Worm (Caenorhabditis elegans): ENCODE results near the gene R08E5.4.

The R08E5.4 gene

ce11 chrV:3805499-3805898, 37.1 kb downstream of the R08E5.4 start, which contains the start of gene R08F11.4:
Gene R08F11.4 (minus strand): TSS chrV:3805527.
- no peak for TF ChIP-seq hlh-17 (GFP tag; optimal IDR thresholded peaks at IDR 0.05; ENCODE audit: borderline replicate concordance)
- peak; percentile 26 for TF ChIP-seq nhr-71 (tag; optimal IDR thresholded peaks at IDR 0.05)
- peak; percentile 9 for TF ChIP-seq snu-23 (GFP tag; optimal IDR thresholded peaks at IDR 0.05)
- peak; percentile 31 for TF ChIP-seq nhr-20 (tag; optimal IDR thresholded peaks at IDR 0.05)
- TF ChIP-seq nhr-90 (tag; optimal IDR thresholded peaks at IDR 0.05; ENCODE audit: poor library complexity) = peak; percentile 9
- peak; percentile 64 for TF ChIP-seq nhr-85 (tag)
- TF ChIP-seq skn-1 (tag; optimal IDR thresholded peaks at IDR 0.05) = peak; percentile 13
- peak; percentile 29 for TF ChIP-seq lin-14 (GFP tag; optimal IDR thresholded peaks at IDR 0.05)
- no peak for TF ChIP-seq jun-1 (tag; optimal IDR thresholded peaks at IDR 0.05)
- no peak for TF ChIP-seq nhr-76 (tag; optimal IDR thresholded peaks at IDR 0.05)

ce11 chrV:3805961-3806360, 37.6 kb downstream of the R08E5.4 start, which contains the start of gene srw-7:
Gene srw-7 (plus strand): TSS chrV:3806261.
- TF ChIP-seq zag-1 (tag; optimal IDR thresholded peaks at IDR 0.05) = no peak
- no peak for TF ChIP-seq lin-35 (GFP tag; optimal IDR thresholded peaks at IDR 0.05)
- no peak for TF ChIP-seq sup-37 (GFP tag; optimal IDR thresholded peaks at IDR 0.05)
- no peak for TF ChIP-seq dsc-1 (tag; optimal IDR thresholded peaks at IDR 0.05)
- no peak for TF ChIP-seq tbx-2 (tag; optimal IDR thresholded peaks at IDR 0.05)
- no peak for TF ChIP-seq nhr-237 (tag; optimal IDR thresholded peaks at IDR 0.05)
- TF ChIP-seq aly-2 (tag; optimal IDR thresholded peaks at IDR 0.05) = no peak
- TF ChIP-seq ama-1 (optimal IDR thresholded peaks at IDR 0.05) = no peak
- TF ChIP-seq blmp-1 (tag; optimal IDR thresholded peaks at IDR 0.05) = no peak

- TF ChIP-seq snu-23 (GFP tag; optimal IDR thresholded peaks at IDR 0.05) (no peak), tbx-2 (tag; optimal IDR thresholded peaks at IDR 0.05) (no peak), sptf-1 (tag; optimal IDR thresholded peaks at IDR 0.05) (no peak), tlp-1 (tag; optimal IDR thresholded peaks at IDR 0.05) (no peak), ama-1 (optimal IDR thresholded peaks at IDR 0.05) (no peak), pag-3 (tag; optimal IDR thresholded peaks at IDR 0.05; ENCODE audit: borderline replicate concordance, insufficient read depth) (no peak), elt-2 (tag; optimal IDR thresholded peaks at IDR 0.05) (no peak), nhr-28 (tag; optimal IDR thresholded peaks at IDR 0.05) (no peak), fkh-8 (tag; optimal IDR thresholded peaks at IDR 0.05) (no peak), pax-3 (tag; optimal IDR thresholded peaks at IDR 0.05) (no peak), ztf-4 (tag; optimal IDR thresholded peaks at IDR 0.05) (no peak), ztf-11 (tag; optimal IDR thresholded peaks at IDR 0.05) (no peak), lin-14 (GFP tag; optimal IDR thresholded peaks at IDR 0.05) (no peak), ets-5 (GFP tag; IDR thresholded peaks at IDR 0.05) (no peak), nhr-85 (tag) (no peak), nhr-237 (tag; optimal IDR thresholded peaks at IDR 0.05) (no peak), hlh-4 (tag; optimal IDR thresholded peaks at IDR 0.05) (no peak), irx-1 (tag; optimal IDR thresholded peaks at IDR 0.05) (no peak), mef-2 (tag; optimal IDR thresholded peaks at IDR 0.05) (no peak)
These were observed 39.5 kb downstream of the R08E5.4 start for ce11 chrV:3807846-3808245.

- no peak for TF ChIP-seq nhr-90 (tag; optimal IDR thresholded peaks at IDR 0.05; ENCODE audit: poor library complexity)
- TF ChIP-seq egl-27 (tag; optimal IDR thresholded peaks at IDR 0.05) = no peak
- no peak for TF ChIP-seq unc-130 (tag; optimal IDR thresholded peaks at IDR 0.05)
- TF ChIP-seq C34B4.2 (tag; optimal IDR thresholded peaks at IDR 0.05) = no peak
- no peak for TF ChIP-seq mep-1 (tag; optimal IDR thresholded peaks at IDR 0.05)
- no peak for TF ChIP-seq grh-1 (GFP tag; IDR thresholded peaks at IDR 0.05)
- no peak for TF ChIP-seq nhr-28 (tag; optimal IDR thresholded peaks at IDR 0.05)
- TF ChIP-seq fkh-4 (tag; optimal IDR thresholded peaks at IDR 0.05; ENCODE audit: borderline replicate concordance) = no peak
- no peak for TF ChIP-seq elt-3 (tag; optimal IDR thresholded peaks at IDR 0.05)
- no peak for TF ChIP-seq aha-1 (tag; optimal IDR thresholded peaks at IDR 0.05)
- no peak for TF ChIP-seq F16B12.6 (tag; optimal IDR thresholded peaks at IDR 0.05)
These were observed 40.0 kb downstream of the R08E5.4 start, which contains the start of gene srw-6 for ce11 chrV:3808336-3808735. Gene srw-6 (plus strand): TSS chrV:3808636.
